Worm (Caenorhabditis elegans): ENCODE data around the gene egl-20.

DNA sequence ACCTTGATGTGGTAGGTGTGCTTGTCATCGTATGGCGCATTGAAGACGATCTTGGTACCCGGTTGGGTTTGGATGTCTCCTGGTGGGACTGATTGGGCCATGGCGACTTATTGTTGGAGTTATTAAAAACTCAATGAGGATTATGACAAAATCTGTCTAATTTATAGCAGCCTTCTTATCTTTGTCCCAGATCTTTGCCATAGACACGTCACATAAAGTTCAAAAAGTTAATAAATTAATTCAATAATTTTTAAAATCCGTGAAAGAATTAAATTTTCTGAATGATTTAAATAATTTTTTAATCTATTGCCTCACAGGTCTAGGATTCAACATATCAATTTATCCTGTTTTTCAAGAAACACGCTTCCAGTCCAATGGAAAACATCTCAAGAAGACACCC is 21.0 kb upstream of the egl-20 start, which contains the start of gene msp-81:
- TF ChIP-seq pqm-1 (tag; optimal IDR thresholded peaks at IDR 0.05) (no peak), sox-2 (GFP tag; IDR thresholded peaks at IDR 0.05) (no peak), ets-4 (tag; optimal IDR thresholded peaks at IDR 0.05) (no peak), unc-3 (GFP tag; conservative IDR thresholded peaks at IDR 0.05) (no peak), unc-3 (tag; optimal IDR thresholded peaks at IDR 0.05) (no peak), sox-4 (tag; optimal IDR thresholded peaks at IDR 0.05) (no peak)

Measured in whole organism, late embryonic.